Fruit fly (Drosophila melanogaster) whole organism, embryonic: ENCODE results near the gene MED28.

Experiments used
- ATbp ChIP-seq: fragments of 200-800 bp; sonication (Bioruptor generic); optimal IDR thresholded peaks from 2 replicates; lab custom pipeline; 2017; ENCODE audit warnings: missing biosample characterization, mild to moderate bottlenecking, missing genetic modification characterization, missing genetic modification reagents
- Adf1 ChIP-seq: fragments of 200-800 bp; sonication (Bioruptor generic); IDR thresholded peaks from 2 replicates; pipeline ENCODE4 v1.3.6; 2022; ENCODE audit warnings: missing biosample characterization, missing genetic modification characterization
- BEAF-32 ChIP-seq: fragments of 200-800 bp; sonication (Bioruptor generic); optimal IDR thresholded peaks from 3 replicates; lab custom pipeline; 2017; ENCODE audit warnings: missing biosample characterization, missing genetic modification characterization, mild to moderate bottlenecking, moderate library complexity, missing genetic modification reagents
- BtbVII ChIP-seq: fragments of 200-800 bp; sonication (Bioruptor generic); optimal IDR thresholded peaks from 3 replicates; lab custom pipeline; 2017; ENCODE audit warnings: missing biosample characterization, mild to moderate bottlenecking, missing genetic modification characterization
- CG10147 ChIP-seq: fragments of 200-800 bp; sonication (Bioruptor generic); optimal IDR thresholded peaks from 2 replicates; lab custom pipeline; 2019; ENCODE audit warnings: missing biosample characterization, mild to moderate bottlenecking, missing genetic modification characterization, moderate library complexity
- CG11723 ChIP-seq: fragments of 200-800 bp; sonication (Bioruptor generic); optimal IDR thresholded peaks from 2 replicates; lab custom pipeline; 2017; ENCODE audit warnings: missing biosample characterization, mild to moderate bottlenecking, missing genetic modification characterization
- CG12104 ChIP-seq: fragments of 200-800 bp; sonication (Bioruptor generic); optimal IDR thresholded peaks from 3 replicates; lab custom pipeline; 2016; ENCODE audit warnings: missing biosample characterization, missing genetic modification characterization
- CG12659 ChIP-seq: fragments of 200-800 bp; sonication (Bioruptor generic); optimal IDR thresholded peaks from 3 replicates; lab custom pipeline; 2017; ENCODE audit warnings: mild to moderate bottlenecking, missing biosample characterization, missing genetic modification reagents, missing genetic modification characterization
- CG12942 ChIP-seq: fragments of 200-800 bp; sonication (Bioruptor generic); optimal IDR thresholded peaks from 3 replicates; lab custom pipeline; 2016; ENCODE audit warnings: missing biosample characterization, missing genetic modification characterization
- CG14710 ChIP-seq: fragments of 200-800 bp; sonication (Bioruptor generic); optimal IDR thresholded peaks from 3 replicates; lab custom pipeline; 2019; ENCODE audit warnings: missing biosample characterization, mild to moderate bottlenecking, missing genetic modification characterization, moderate library complexity
- CG14965 ChIP-seq: fragments of 200-800 bp; sonication (Bioruptor generic); optimal IDR thresholded peaks from 2 replicates; lab custom pipeline; 2016; ENCODE audit warnings: missing biosample characterization, missing genetic modification characterization, borderline replicate concordance
- CG1529 ChIP-seq: fragments of 200-800 bp; sonication (Bioruptor generic); optimal IDR thresholded peaks from 3 replicates; lab custom pipeline; 2018; ENCODE audit warnings: missing biosample characterization, missing genetic modification characterization
- CG15696 ChIP-seq: fragments of 200-800 bp; sonication (Bioruptor generic); optimal IDR thresholded peaks from 2 replicates; lab custom pipeline; 2019; ENCODE audit warnings: missing biosample characterization, mild to moderate bottlenecking, missing genetic modification characterization, moderate library complexity
- CG17912 ChIP-seq: fragments of 200-800 bp; sonication (Bioruptor generic); optimal IDR thresholded peaks from 2 replicates; lab custom pipeline; 2018; ENCODE audit warnings: missing biosample characterization, mild to moderate bottlenecking, missing genetic modification characterization
- CG18011 ChIP-seq: fragments of 200-800 bp; sonication (Bioruptor generic); optimal IDR thresholded peaks from 2 replicates; lab custom pipeline; 2017; ENCODE audit warnings: missing biosample characterization, missing genetic modification characterization, mild to moderate bottlenecking, moderate library complexity, missing genotype
- CG2712 ChIP-seq: fragments of 200-800 bp; optimal IDR thresholded peaks from 3 replicates; lab custom pipeline; 2019; ENCODE audit warnings: missing biosample characterization, mild to moderate bottlenecking, missing genetic modification characterization, moderate library complexity
- CG30403 ChIP-seq: fragments of 200-800 bp; sonication (Bioruptor generic); optimal IDR thresholded peaks from 3 replicates; lab custom pipeline; 2016; ENCODE audit warnings: missing biosample characterization, missing genetic modification characterization
- CG32772 ChIP-seq: fragments of 200-800 bp; sonication (Bioruptor generic); IDR thresholded peaks from 2 replicates; pipeline ENCODE4 v1.3.6; 2022; ENCODE audit warnings: missing biosample characterization, missing genetic modification characterization
- CG34422 ChIP-seq: fragments of 200-800 bp; sonication (Bioruptor generic); IDR thresholded peaks from 3 replicates; pipeline ENCODE4 v1.3.6; 2022; ENCODE audit warnings: missing biosample characterization, missing genetic modification characterization
- CG3838 ChIP-seq: fragments of 200-800 bp; sonication (Bioruptor generic); optimal IDR thresholded peaks from 3 replicates; lab custom pipeline; 2016; ENCODE audit warnings: missing biosample characterization, missing genetic modification characterization
- CG4820 ChIP-seq: fragments of 200-800 bp; sonication (Bioruptor generic); optimal IDR thresholded peaks from 3 replicates; lab custom pipeline; 2016; ENCODE audit warnings: missing biosample characterization, missing genetic modification characterization
- CG7357 ChIP-seq: fragments of 200-800 bp; sonication (Bioruptor generic); IDR thresholded peaks from 3 replicates; pipeline ENCODE4 v1.3.6; 2022; ENCODE audit warnings: missing biosample characterization, missing genetic modification characterization
- CG8944 ChIP-seq: fragments of 200-800 bp; sonication (Bioruptor generic); optimal IDR thresholded peaks from 3 replicates; lab custom pipeline; 2016; ENCODE audit warnings: missing biosample characterization, missing genetic modification characterization
- Ets97D ChIP-seq: fragments of 200-800 bp; sonication (Bioruptor generic); optimal IDR thresholded peaks from 3 replicates; lab custom pipeline; 2016; ENCODE audit warnings: missing biosample characterization, missing genetic modification characterization
- GATAe ChIP-seq: fragments of 200-800 bp; sonication (Bioruptor generic); conservative IDR thresholded peaks from 2 replicates; pipeline ENCODE4 v1.3.6; 2022; ENCODE audit warnings: missing biosample characterization, missing genetic modification characterization
- HLHmδ ChIP-seq: fragments of 200-800 bp; sonication (Bioruptor generic); optimal IDR thresholded peaks from 2 replicates; lab custom pipeline; 2018; ENCODE audit warnings: missing biosample characterization, mild to moderate bottlenecking, missing genetic modification characterization, moderate library complexity
- Hand ChIP-seq: fragments of 200-800 bp; sonication (Bioruptor generic); optimal IDR thresholded peaks from 2 replicates; lab custom pipeline; 2017; ENCODE audit warnings: mild to moderate bottlenecking, missing biosample characterization, missing genetic modification reagents, missing genetic modification characterization
- HmgZ ChIP-seq: fragments of 200-800 bp; sonication (Bioruptor generic); optimal IDR thresholded peaks from 2 replicates; lab custom pipeline; 2018; ENCODE audit warnings: missing biosample characterization, mild to moderate bottlenecking, missing genetic modification characterization
- Sry-δ ChIP-seq: fragments of 200-800 bp; sonication (Bioruptor generic); optimal IDR thresholded peaks from 2 replicates; lab custom pipeline; 2016; ENCODE audit warnings: missing biosample characterization, missing genetic modification characterization
- Xbp1 ChIP-seq: fragments of 200-800 bp; sonication (Bioruptor generic); optimal IDR thresholded peaks from 3 replicates; lab custom pipeline; 2016; ENCODE audit warnings: missing biosample characterization, mild to moderate bottlenecking, missing genetic modification characterization
- Xrp1 ChIP-seq: fragments of 200-800 bp; sonication (Bioruptor generic); IDR thresholded peaks from 2 replicates; pipeline ENCODE4 v1.3.6; 2022; ENCODE audit warnings: missing biosample characterization, missing genetic modification characterization
- bcd ChIP-seq: fragments of 200-800 bp; sonication (Bioruptor generic); optimal IDR thresholded peaks from 2 replicates; lab custom pipeline; 2017; ENCODE audit warnings: missing biosample characterization, mild to moderate bottlenecking, missing genetic modification characterization
- br ChIP-seq: fragments of >200 bp; optimal IDR thresholded peaks from 2 replicates; lab custom pipeline; 2017
- cato ChIP-seq: fragments of 200-800 bp; sonication (Bioruptor generic); optimal IDR thresholded peaks from 2 replicates; lab custom pipeline; 2016; ENCODE audit warnings: missing biosample characterization, missing genetic modification characterization, borderline replicate concordance
- chm ChIP-seq: fragments of 200-800 bp; sonication (Bioruptor generic); IDR thresholded peaks from 2 replicates; pipeline ENCODE4 v1.3.6; 2022; ENCODE audit warnings: missing biosample characterization, missing genetic modification characterization
- chn ChIP-seq: fragments of 200-800 bp; sonication (Bioruptor generic); optimal IDR thresholded peaks from 2 replicates; lab custom pipeline; 2016; ENCODE audit warnings: missing biosample characterization, missing genetic modification characterization
- dmrt99B ChIP-seq: fragments of 200-800 bp; sonication (Bioruptor generic); optimal IDR thresholded peaks from 2 replicates; lab custom pipeline; 2018; ENCODE audit warnings: missing biosample characterization, mild to moderate bottlenecking, missing genetic modification characterization, moderate library complexity
- grau ChIP-seq: fragments of 200-800 bp; optimal IDR thresholded peaks from 3 replicates; lab custom pipeline; 2019; ENCODE audit warnings: missing biosample characterization, mild to moderate bottlenecking, missing genetic modification characterization, moderate library complexity
- gsb ChIP-seq: fragments of 200-800 bp; sonication (Bioruptor generic); IDR thresholded peaks from 2 replicates; pipeline ENCODE4 v1.3.6; 2022; ENCODE audit warnings: missing biosample characterization, missing genetic modification characterization
- inv ChIP-seq: fragments of 200-800 bp; sonication (Bioruptor generic); IDR thresholded peaks from 2 replicates; pipeline ENCODE4 v1.3.6; 2022; ENCODE audit warnings: missing biosample characterization, missing genetic modification characterization; ENCODE audit not compliant: partially characterized antibody
- otp ChIP-seq: fragments of 200-800 bp; sonication (Bioruptor generic); IDR thresholded peaks from 3 replicates; pipeline ENCODE4, ENCODE4 v1.3.6; 2022; ENCODE audit warnings: missing biosample characterization, missing genetic modification characterization
- psq ChIP-seq: fragments of 200-800 bp; sonication (Bioruptor generic); optimal IDR thresholded peaks from 2 replicates; lab custom pipeline; 2017; ENCODE audit warnings: missing biosample characterization, missing genetic modification characterization
- pzg ChIP-seq: fragments of 200-800 bp; sonication (Bioruptor generic); optimal IDR thresholded peaks from 3 replicates; lab custom pipeline; 2018; ENCODE audit warnings: missing biosample characterization, mild to moderate bottlenecking, missing genetic modification characterization, moderate library complexity
- rib ChIP-seq: fragments of 200-800 bp; sonication (Bioruptor generic); IDR thresholded peaks from 2 replicates; pipeline ENCODE4 v1.3.6; 2022; ENCODE audit warnings: missing biosample characterization, missing genetic modification characterization
- sna ChIP-seq: fragments of 200-800 bp; sonication (Bioruptor generic); IDR thresholded peaks from 2 replicates; pipeline ENCODE4 v1.3.6; 2022; ENCODE audit warnings: missing biosample characterization, missing genetic modification characterization; ENCODE audit not compliant: partially characterized antibody
- so ChIP-seq: fragments of 200-800 bp; sonication (Bioruptor generic); IDR thresholded peaks from 3 replicates; pipeline ENCODE4 v1.3.6; 2022; ENCODE audit warnings: missing biosample characterization, missing genetic modification characterization
- sr ChIP-seq: fragments of 200-800 bp; sonication (Bioruptor generic); IDR thresholded peaks from 3 replicates; pipeline ENCODE4 v1.3.6; 2022; ENCODE audit warnings: missing biosample characterization, missing genetic modification characterization
- trem ChIP-seq: fragments of 200-800 bp; optimal IDR thresholded peaks from 3 replicates; lab custom pipeline; 2019; ENCODE audit warnings: missing biosample characterization, mild to moderate bottlenecking, missing genetic modification characterization, moderate library complexity
- wor ChIP-seq: fragments of 200-800 bp; sonication (Bioruptor generic); IDR thresholded peaks from 2 replicates; pipeline ENCODE4 v1.3.6; 2022; ENCODE audit warnings: missing biosample characterization, missing genetic modification characterization

MED28 gene

dm6 chr3R:25482463-25483173 is 5.8 kb downstream of the MED28 start, which contains the start of the genes XNP, CG42488 and CG5116 (continued):
- TF ChIP-seq CG15696 (peak; percentile 57), CG12942 (GFP tag; lab: Kevin White, UChicago) (peak; percentile 30), cato (no peak), sr (GFP tag; lab: Robert Waterston, UW) (no peak), BtbVII (GFP tag; lab: Kevin White, UChicago) (peak; percentile 3), chm (no peak), trem (tag; lab: Kevin White, UChicago) (peak; percentile 89), CG34422 (GFP tag; lab: Robert Waterston, UW) (no peak; the same call in 2 of the 3 replicates), wor (GFP tag; lab: Robert Waterston, UW) (no peak), Sry-δ (GFP tag; lab: Kevin White, UChicago) (peak; percentile 77), chn (GFP tag; lab: Kevin White, UChicago) (peak; percentile 40), sna (GFP tag; lab: Robert Waterston, UW) (peak; percentile 99), Xbp1 (GFP tag; lab: Kevin White, UChicago) (peak; percentile 66), CG4820 (peak; percentile 9), otp (GFP tag; lab: Robert Waterston, UW) (no peak), CG12659 (GFP tag; lab: Kevin White, UChicago) (peak; percentile 79), CG2712 (tag; lab: Kevin White, UChicago) (peak; percentile 69), grau (tag; lab: Kevin White, UChicago) (peak; percentile 66), CG12104 (GFP tag; lab: Kevin White, UChicago) (peak; percentile 11), BEAF-32 (peak; percentile 99), Adf1 (GFP tag; lab: Robert Waterston, UW) (peak; percentile 27; the same call in 1 of the 2 replicates), br (lab: Kevin White, UChicago) (no peak), CG14965 (no peak), inv (peak; percentile 98), bcd (GFP tag; lab: Kevin White, UChicago) (peak; percentile 37), rib (GFP tag; lab: Robert Waterston, UW) (peak; percentile 66; the same call in 1 of the 2 replicates), CG8944 (GFP tag; lab: Kevin White, UChicago) (no peak), psq (GFP tag; lab: Kevin White, UChicago) (peak; percentile 85), CG3838 (GFP tag; lab: Kevin White, UChicago) (no peak), CG18011 (GFP tag; lab: Kevin White, UChicago) (no peak), CG14710 (peak; percentile 81), dmrt99B (tag; lab: Kevin White, UChicago) (no peak), CG1529 (GFP tag; lab: Kevin White, UChicago) (no peak), CG11723 (GFP tag; lab: Kevin White, UChicago) (no peak), Hand (GFP tag; lab: Kevin White, UChicago) (no peak), CG32772 (GFP tag; lab: Robert Waterston, UW) (no peak), Xrp1 (GFP tag; lab: Robert Waterston, UW) (peak; percentile 40; the same call in 1 of the 2 replicates), HLHmδ (GFP tag; lab: Kevin White, UChicago) (no peak), CG7357 (GFP tag; lab: Robert Waterston, UW) (no peak), Ets97D (GFP tag; lab: Kevin White, UChicago) (peak; percentile 71), so (GFP tag; lab: Robert Waterston, UW) (no peak), HmgZ (tag; lab: Kevin White, UChicago) (peak; percentile 75), GATAe (GFP tag; lab: Robert Waterston, UW) (no peak), gsb (GFP tag; lab: Robert Waterston, UW) (no peak), CG30403 (GFP tag; lab: Kevin White, UChicago) (peak; percentile 63), pzg (peak; percentile 72), CG17912 (no peak), CG10147 (GFP tag; lab: Kevin White, UChicago) (no peak), ATbp (GFP tag; lab: Kevin White, UChicago) (no peak)
